Fruit fly (Drosophila melanogaster) whole organism, embryonic: ENCODE measurements around the gene dysf.

Experiments
- Ada2b ChIP-seq: fragments of 200-800 bp; sonication (Bioruptor generic); IDR thresholded peaks from 2 replicates; pipeline ENCODE4 v1.3.6; 2022; ENCODE audit warnings: missing biosample characterization, missing genetic modification characterization
- CG14710 ChIP-seq: fragments of 200-800 bp; sonication (Bioruptor generic); optimal IDR thresholded peaks from 3 replicates; lab custom pipeline; 2019; ENCODE audit warnings: missing biosample characterization, mild to moderate bottlenecking, missing genetic modification characterization, moderate library complexity
- CG17361 ChIP-seq: fragments of 200-800 bp; sonication (Bioruptor generic); IDR thresholded peaks from 3 replicates; pipeline ENCODE4 v1.3.6; 2022; ENCODE audit warnings: missing biosample characterization, missing genetic modification characterization
- CG8359 ChIP-seq: fragments of 200-800 bp; sonication (Bioruptor generic); optimal IDR thresholded peaks from 2 replicates; lab custom pipeline; 2017; ENCODE audit warnings: missing biosample characterization, mild to moderate bottlenecking, missing genetic modification characterization, borderline replicate concordance
- CrebB ChIP-seq: fragments of 200-800 bp; sonication (Bioruptor generic); optimal IDR thresholded peaks from 3 replicates; lab custom pipeline; 2018; ENCODE audit warnings: missing biosample characterization, mild to moderate bottlenecking, missing genetic modification characterization
- seq ChIP-seq: fragments of 200-800 bp; sonication (Bioruptor generic); IDR thresholded peaks from 2 replicates; pipeline ENCODE4 v1.3.6; 2022; ENCODE audit warnings: missing biosample characterization, missing genetic modification characterization
- zen2 ChIP-seq: fragments of 200-800 bp; sonication (Bioruptor generic); IDR thresholded peaks from 3 replicates; pipeline ENCODE4 v1.3.6; 2022; ENCODE audit warnings: missing biosample characterization, missing genetic modification characterization; ENCODE audit not compliant: partially characterized antibody

DNA sequence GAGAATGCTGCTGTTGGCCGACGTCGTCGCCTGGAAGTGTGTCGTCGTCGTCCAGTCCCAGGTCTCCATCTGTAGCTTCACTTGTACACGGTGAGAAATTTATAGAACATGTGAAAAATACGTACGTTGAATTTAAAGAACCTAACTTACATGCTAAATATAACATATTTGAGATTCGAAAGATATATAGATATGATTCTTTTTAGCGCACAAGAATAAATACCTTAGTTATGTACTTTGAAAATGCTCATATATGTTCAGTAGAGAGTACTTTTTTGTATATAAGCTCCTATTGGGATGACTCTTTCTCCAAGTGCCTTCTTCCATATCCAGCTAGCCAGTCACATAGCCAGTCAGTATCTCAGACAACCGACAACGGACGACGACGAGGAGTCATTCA lies 23.3 kb downstream of the dysf start:
- TF ChIP-seq CG17361 (GFP tag; lab: Robert Waterston, UW) (no peak), Ada2b (GFP tag; lab: Robert Waterston, UW) (no peak), zen2 (no peak), CG14710 (tag; lab: Kevin White, UChicago) (no peak), CrebB (tag; lab: Kevin White, UChicago) (no peak), CG8359 (no peak), seq (GFP tag; lab: Robert Waterston, UW) (no peak)
